Worm (Caenorhabditis elegans) whole organism, early embryonic: ENCODE results near the gene dhhc-9.

Experiments used
- F13C5.2 ChIP-seq: sonication (generic microtip); optimal IDR thresholded peaks from 2 replicates; lab custom pipeline; 2017; ENCODE audit warnings: mild to moderate bottlenecking, missing genetic modification characterization, inconsistent platforms, missing compliant biosample characterization
- ama-1 ChIP-seq: fragments of 150-350 bp; optimal IDR thresholded peaks from 2 replicates; lab custom pipeline; 2014
- ceh-13 ChIP-seq: fragments of 200-800 bp; sonication (Bioruptor generic); optimal IDR thresholded peaks from 2 replicates; lab custom pipeline; 2018; ENCODE audit warnings: mild to moderate bottlenecking, missing genetic modification characterization, missing compliant biosample characterization
- hmbx-1 ChIP-seq: sonication (generic microtip); optimal IDR thresholded peaks from 2 replicates; lab custom pipeline; 2016; ENCODE audit warnings: mild to moderate bottlenecking, missing genetic modification characterization, missing compliant biosample characterization
- sea-1 ChIP-seq: fragments of 200-800 bp; sonication (Bioruptor generic); conservative IDR thresholded peaks from 2 replicates; pipeline ENCODE4 v1.3.6; 2022; ENCODE audit warnings: missing genetic modification characterization, missing compliant biosample characterization
- tbx-11 ChIP-seq: fragments of 200-800 bp; sonication (Bioruptor generic); IDR thresholded peaks from 2 replicates; pipeline ENCODE4 v1.3.6; 2022; ENCODE audit warnings: missing genetic modification characterization, missing compliant biosample characterization
- tbx-37 ChIP-seq: fragments of 200-800 bp; sonication (Bioruptor generic); conservative IDR thresholded peaks from 2 replicates; pipeline ENCODE4 v1.3.6; 2022; ENCODE audit warnings: missing genetic modification reagents, missing genetic modification characterization, missing compliant biosample characterization

- no peak for TF ChIP-seq tbx-37 (GFP tag; lab: Robert Waterston, UW)
- no peak for TF ChIP-seq ama-1 (lab: Kevin White, UChicago)
- TF ChIP-seq sea-1: no peak
- no peak for TF ChIP-seq tbx-11 (GFP tag; lab: Robert Waterston, UW)
- no peak for TF ChIP-seq F13C5.2 (tag; lab: Kevin White, UChicago)
- no peak for TF ChIP-seq ceh-13 (GFP tag; lab: Kevin White, UChicago)
- TF ChIP-seq hmbx-1 (tag; lab: Kevin White, UChicago): no peak
Observed at ce11 chrX:2394983-2395382, 6.9 kb downstream of the dhhc-9 start, which contains the start of gene C43H6.6.
